Worm (Caenorhabditis elegans): ENCODE data around the gene F31A3.5.

F31A3.5 gene

ce11 chrX:17563411-17563810 lies at the start of gene F31A3.5:
F31A3.5 (minus strand) TSS chrX:17563610.
- no peak for TF ChIP-seq ceh-9 (tag; optimal IDR thresholded peaks at IDR 0.05)

ce11 chrX:17613024-17613423 lies 49.6 kb upstream of the F31A3.5 start:
- TF ChIP-seq nhr-67 (tag; optimal IDR thresholded peaks at IDR 0.05) (no peak), fos-1 (tag; optimal IDR thresholded peaks at IDR 0.05) (no peak), egl-5 (tag; optimal IDR thresholded peaks at IDR 0.05) (no peak), ceh-82 (tag; optimal IDR thresholded peaks at IDR 0.05) (no peak), elt-2 (tag; optimal IDR thresholded peaks at IDR 0.05) (no peak), nhr-12 (tag; optimal IDR thresholded peaks at IDR 0.05) (no peak), ama-1 (optimal IDR thresholded peaks at IDR 0.05) (no peak), snpc-4 (tag; optimal IDR thresholded peaks at IDR 0.05) (no peak), eor-1 (tag; optimal IDR thresholded peaks at IDR 0.05) (no peak), zag-1 (tag; optimal IDR thresholded peaks at IDR 0.05) (no peak), pqm-1 (tag; optimal IDR thresholded peaks at IDR 0.05) (no peak)

ce11 chrX:17611180-17611579 lies 47.8 kb upstream of the F31A3.5 start:
- TF ChIP-seq unc-62 (GFP tag; optimal IDR thresholded peaks at IDR 0.05), result no peak
- TF ChIP-seq hmg-11 (tag; optimal IDR thresholded peaks at IDR 0.05), result no peak
- no peak for TF ChIP-seq nhr-11 (tag; optimal IDR thresholded peaks at IDR 0.05)
- TF ChIP-seq nfya-1 (tag; optimal IDR thresholded peaks at IDR 0.05; ENCODE audit: insufficient read depth), result peak; percentile 23
- TF ChIP-seq jun-1 (tag; optimal IDR thresholded peaks at IDR 0.05), result no peak

DNA sequence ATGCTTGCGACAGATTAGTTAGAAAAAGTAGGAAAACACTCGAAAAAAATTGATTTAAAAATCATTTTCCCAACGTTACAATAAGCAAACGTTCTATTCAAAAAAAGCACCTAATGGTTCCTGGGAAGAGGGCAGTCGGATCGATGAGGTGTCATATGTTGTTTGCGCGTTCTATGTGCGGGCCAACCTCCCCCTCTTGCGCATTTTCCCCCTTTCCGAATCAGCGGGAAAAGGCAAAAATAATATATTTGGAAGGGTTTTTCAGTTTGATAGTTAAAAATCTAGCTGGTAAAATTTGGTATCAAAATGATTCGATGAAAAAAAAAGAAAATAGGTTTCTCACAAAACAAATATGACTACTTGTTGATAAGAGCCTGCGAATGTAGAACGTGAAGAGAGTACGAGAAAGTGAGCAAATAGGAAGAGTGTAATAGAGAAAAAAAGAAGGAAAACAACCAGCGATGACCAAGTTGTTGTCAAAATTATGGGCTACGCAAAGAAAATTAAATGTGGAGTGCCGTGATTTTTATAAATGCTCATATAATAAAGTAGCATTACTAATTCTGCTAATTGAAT lies 47.1 kb upstream of the F31A3.5 start:
- TF ChIP-seq snpc-4 (tag; optimal IDR thresholded peaks at IDR 0.05), result peak; percentile 33
- TF ChIP-seq skn-1 (tag; optimal IDR thresholded peaks at IDR 0.05), result no peak
- no peak for TF ChIP-seq ZK546.5 (tag; optimal IDR thresholded peaks at IDR 0.05)
- no peak for TF ChIP-seq lsy-12 (tag; optimal IDR thresholded peaks at IDR 0.05)
- TF ChIP-seq lin-39 (tag; optimal IDR thresholded peaks at IDR 0.05), result peak; percentile 60
- TF ChIP-seq jun-1 (tag; optimal IDR thresholded peaks at IDR 0.05), result no peak
- peak; percentile 71 for TF ChIP-seq nfya-1 (tag; optimal IDR thresholded peaks at IDR 0.05; ENCODE audit: insufficient read depth)
- TF ChIP-seq tbx-2 (tag; optimal IDR thresholded peaks at IDR 0.05), result peak; percentile 13
- no peak for TF ChIP-seq ztf-4 (tag; optimal IDR thresholded peaks at IDR 0.05)
- TF ChIP-seq R02D3.7 (tag; optimal IDR thresholded peaks at IDR 0.05), result no peak
- TF ChIP-seq pqm-1 (tag; optimal IDR thresholded peaks at IDR 0.05), result peak; percentile 19
- no peak for TF ChIP-seq ceh-16 (tag; optimal IDR thresholded peaks at IDR 0.05)
- TF ChIP-seq nhr-28 (tag; optimal IDR thresholded peaks at IDR 0.05), result no peak
- no peak for TF ChIP-seq nhr-12 (tag; optimal IDR thresholded peaks at IDR 0.05)
- peak; percentile 38 for TF ChIP-seq elt-2 (tag; optimal IDR thresholded peaks at IDR 0.05)
- peak; percentile 45 for TF ChIP-seq ceh-28 (tag; optimal IDR thresholded peaks at IDR 0.05)
- TF ChIP-seq egl-5 (tag; optimal IDR thresholded peaks at IDR 0.05), result peak; percentile 28
- TF ChIP-seq ceh-82 (tag; optimal IDR thresholded peaks at IDR 0.05), result no peak
- no peak for TF ChIP-seq nhr-43 (tag; optimal IDR thresholded peaks at IDR 0.05; ENCODE audit: poor library complexity, severe bottlenecking)
- peak; percentile 40 for TF ChIP-seq elt-1 (tag; optimal IDR thresholded peaks at IDR 0.05)
- no peak for TF ChIP-seq zag-1 (tag; optimal IDR thresholded peaks at IDR 0.05)
- TF ChIP-seq mml-1 (tag; optimal IDR thresholded peaks at IDR 0.05), result no peak
- peak; percentile 85 for TF ChIP-seq hmg-11 (tag; optimal IDR thresholded peaks at IDR 0.05)
- peak; percentile 73 for TF ChIP-seq pha-4 (tag; optimal IDR thresholded peaks at IDR 0.05)
- TF ChIP-seq fos-1 (tag; optimal IDR thresholded peaks at IDR 0.05), result no peak
- TF ChIP-seq lin-15B (tag; optimal IDR thresholded peaks at IDR 0.05), result peak; percentile 60
- TF ChIP-seq nhr-23 (tag; optimal IDR thresholded peaks at IDR 0.05), result peak; percentile 41

ce11 chrX:17609948-17610347 lies 46.5 kb upstream of the F31A3.5 start, which contains the start of gene C16H3.3:
C16H3.3 (minus strand) TSS chrX:17610048.
- TF ChIP-seq nhr-11 (tag; optimal IDR thresholded peaks at IDR 0.05) (no peak), pqm-1 (tag; optimal IDR thresholded peaks at IDR 0.05) (no peak), unc-62 (GFP tag; optimal IDR thresholded peaks at IDR 0.05) (no peak), jun-1 (tag; optimal IDR thresholded peaks at IDR 0.05) (no peak), ceh-16 (tag; optimal IDR thresholded peaks at IDR 0.05) (no peak), ceh-28 (tag; optimal IDR thresholded peaks at IDR 0.05) (no peak), sea-2 (GFP tag; optimal IDR thresholded peaks at IDR 0.05) (no peak)

All from whole organism, L3 larva.